Worm (Caenorhabditis elegans): Measurements from ENCODE around the gene F54D5.15.

ce11 chrII:11588304-11588703 is 24.3 kb upstream of the F54D5.15 start:
- TF ChIP-seq tbx-37 (GFP tag; conservative IDR thresholded peaks at IDR 0.05), result no peak
- no peak for TF ChIP-seq tra-4 (tag; optimal IDR thresholded peaks at IDR 0.05)
- no peak for TF ChIP-seq pes-1 (GFP tag; IDR thresholded peaks at IDR 0.05)
- TF ChIP-seq ceh-13 (GFP tag; optimal IDR thresholded peaks at IDR 0.05), result no peak
- TF ChIP-seq B0310.2 (tag; optimal IDR thresholded peaks at IDR 0.05), result no peak
- no peak for TF ChIP-seq F13C5.2 (tag; optimal IDR thresholded peaks at IDR 0.05)
- TF ChIP-seq ama-1 (optimal IDR thresholded peaks at IDR 0.05), result no peak
- no peak for TF ChIP-seq hmg-4 (GFP tag; optimal IDR thresholded peaks at IDR 0.05)
- TF ChIP-seq ets-7 (tag; optimal IDR thresholded peaks at IDR 0.05), result no peak
- TF ChIP-seq scrt-1 (GFP tag; IDR thresholded peaks at IDR 0.05), result no peak
